Worm (Caenorhabditis elegans) whole organism, young adult: ENCODE results near the gene Y53C12A.6.

ENCODE experiments used
- Y53G8AR.9 ChIP-seq: fragments of 200-800 bp; sonication (Bioruptor generic); conservative IDR thresholded peaks from 2 replicates; pipeline ENCODE4 v1.3.6; 2022; ENCODE audit warnings: missing genetic modification reagents, missing genetic modification characterization, missing compliant biosample characterization
- aptf-2 ChIP-seq: fragments of 200-800 bp; sonication (Bioruptor generic); conservative IDR thresholded peaks from 2 replicates; pipeline ENCODE4 v1.3.6; 2022; ENCODE audit warnings: missing genetic modification reagents, missing genetic modification characterization, missing compliant biosample characterization

DNA sequence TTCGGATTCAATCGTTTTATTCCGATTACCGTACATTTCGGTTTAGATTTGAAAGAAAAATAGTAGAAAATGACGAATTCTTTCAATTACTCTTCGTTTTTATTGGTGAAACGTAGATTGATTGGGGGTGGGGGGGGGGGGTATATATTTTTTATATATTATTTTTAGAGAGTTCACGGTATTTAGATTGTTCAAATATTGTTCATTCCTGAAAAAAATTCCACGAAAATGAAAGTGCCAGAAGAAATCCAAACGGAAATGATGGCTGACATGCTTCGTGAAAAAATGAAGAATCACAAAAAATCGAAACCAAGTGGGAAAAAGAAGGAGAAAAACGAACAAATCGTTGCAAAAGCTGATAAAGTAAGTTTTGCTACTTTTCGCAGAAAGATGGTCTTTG is 17.4 kb downstream of the Y53C12A.6 start, which contains the start of the genes Y53C12A.8 and Y53C12A.7:
- no peak for TF ChIP-seq aptf-2 (GFP tag; lab: Robert Waterston, UW)
- TF ChIP-seq Y53G8AR.9 (GFP tag; lab: Robert Waterston, UW): no peak
